Worm (Caenorhabditis elegans) whole organism, early embryonic: ENCODE measurements around the gene ZC116.5.

ENCODE experiments used
- B0310.2 ChIP-seq: sonication (generic microtip); optimal IDR thresholded peaks from 2 replicates; lab custom pipeline; 2016; ENCODE audit warnings: mild to moderate bottlenecking, missing genetic modification characterization, missing compliant biosample characterization
- aly-1 ChIP-seq: sonication (generic microtip); optimal IDR thresholded peaks from 2 replicates; lab custom pipeline; 2016; ENCODE audit warnings: missing genetic modification characterization, missing compliant biosample characterization
- ceh-13 ChIP-seq: fragments of 200-800 bp; sonication (Bioruptor generic); optimal IDR thresholded peaks from 2 replicates; lab custom pipeline; 2018; ENCODE audit warnings: mild to moderate bottlenecking, missing genetic modification characterization, missing compliant biosample characterization
- ceh-36 ChIP-seq: sonication (generic microtip); optimal IDR thresholded peaks from 2 replicates; lab custom pipeline; 2016; ENCODE audit warnings: missing genetic modification characterization, inconsistent platforms, missing compliant biosample characterization
- sea-1 ChIP-seq: fragments of 200-800 bp; sonication (Bioruptor generic); conservative IDR thresholded peaks from 2 replicates; pipeline ENCODE4 v1.3.6; 2022; ENCODE audit warnings: missing genetic modification characterization, missing compliant biosample characterization

- TF ChIP-seq sea-1 (GFP tag; lab: Robert Waterston, UW) (no peak), ceh-36 (tag; lab: Kevin White, UChicago) (no peak), ceh-13 (GFP tag; lab: Kevin White, UChicago) (no peak), aly-1 (tag; lab: Kevin White, UChicago) (no peak), B0310.2 (no peak)
Observed at ce11 chrV:12567312-12567711, 41.4 kb downstream of the ZC116.5 start.
